Worm (Caenorhabditis elegans): ENCODE measurements around the gene scc-1.

scc-1 gene

DNA sequence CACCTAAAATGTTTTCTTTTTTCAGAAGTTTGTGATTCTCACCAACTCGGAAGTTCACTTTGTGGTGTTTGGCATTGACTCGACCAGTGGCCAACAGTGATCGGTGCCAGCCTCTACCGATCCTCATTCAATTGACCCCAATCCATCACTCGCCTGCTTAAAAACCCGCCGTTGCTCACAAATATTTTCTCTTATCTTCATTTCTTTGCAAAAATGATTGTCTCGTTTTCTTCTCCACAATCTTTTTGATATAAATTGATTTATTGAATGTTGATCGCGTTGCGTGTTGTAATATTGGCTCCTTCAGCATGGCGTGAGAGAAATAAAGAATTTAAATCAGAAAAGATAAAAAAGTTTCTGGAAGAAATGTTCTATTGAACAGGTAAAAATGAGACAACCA, 38.1 kb downstream of the scc-1 start:
- TF ChIP-seq T23F11.4 (GFP tag; optimal IDR thresholded peaks at IDR 0.05) (no peak), hlh-15 (tag; optimal IDR thresholded peaks at IDR 0.05) (no peak), ceh-22 (tag; optimal IDR thresholded peaks at IDR 0.05) (no peak), odd-2 (tag; optimal IDR thresholded peaks at IDR 0.05) (no peak), dve-1 (tag; optimal IDR thresholded peaks at IDR 0.05) (no peak), pha-4 (tag; optimal IDR thresholded peaks at IDR 0.05) (no peak), pag-3 (tag; optimal IDR thresholded peaks at IDR 0.05; ENCODE audit: borderline replicate concordance) (no peak), unc-42 (tag; optimal IDR thresholded peaks at IDR 0.05) (no peak), C08G9.2 (tag; optimal IDR thresholded peaks at IDR 0.05) (no peak), ceh-45 (GFP tag; IDR thresholded peaks at IDR 0.05) (no peak), eyg-1 (tag; optimal IDR thresholded peaks at IDR 0.05) (no peak)

- TF ChIP-seq tbx-2 (tag; optimal IDR thresholded peaks at IDR 0.05) (no peak), fkh-6 (tag; optimal IDR thresholded peaks at IDR 0.05) (no peak), unc-3 (GFP tag; conservative IDR thresholded peaks at IDR 0.05) (no peak), unc-3 (tag; optimal IDR thresholded peaks at IDR 0.05) (no peak), madf-2 (tag; optimal IDR thresholded peaks at IDR 0.05) (no peak), ama-1 (optimal IDR thresholded peaks at IDR 0.05) (no peak), C08G9.2 (tag; optimal IDR thresholded peaks at IDR 0.05) (no peak), F13H6.1 (tag; optimal IDR thresholded peaks at IDR 0.05) (no peak), ceh-14 (tag; optimal IDR thresholded peaks at IDR 0.05) (no peak), K02D7.2 (tag; optimal IDR thresholded peaks at IDR 0.05) (no peak), syd-9 (tag; optimal IDR thresholded peaks at IDR 0.05) (no peak), pros-1 (tag; optimal IDR thresholded peaks at IDR 0.05) (no peak)
These were observed 38.8 kb downstream of the scc-1 start, which contains the start of gene ctsa-1.1 for ce11 chrII:4737348-4737747. ctsa-1.1 (plus strand) TSS chrII:4737648.

DNA sequence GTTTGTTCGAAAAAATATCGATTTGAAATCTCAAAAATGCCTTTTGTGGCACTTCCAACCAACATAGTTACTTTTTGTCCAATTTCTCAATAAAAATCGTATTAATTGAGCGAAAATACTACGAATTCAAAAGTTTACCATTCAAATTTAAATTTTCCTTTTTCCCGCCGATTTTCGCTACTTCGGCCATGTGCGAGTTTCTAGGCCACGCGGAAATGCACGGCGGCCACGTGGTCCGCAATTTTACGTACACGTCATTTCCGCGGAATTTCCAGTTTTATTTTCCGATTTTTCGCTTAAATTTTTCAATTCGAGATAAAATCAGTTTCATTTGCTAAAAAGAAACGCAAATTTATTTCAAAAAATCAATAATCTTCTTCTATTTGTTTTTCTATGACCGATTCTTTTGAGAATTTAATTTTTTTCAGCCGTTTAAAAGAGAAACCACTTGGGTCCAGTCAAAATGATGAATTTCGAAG, 41.5 kb downstream of the scc-1 start, which contains the start of gene eas-1:
Gene eas-1, plus strand, starts transcription at position 429 of the 479 bp plus-strand sequence.
- TF ChIP-seq pros-1 (tag; optimal IDR thresholded peaks at IDR 0.05) (no peak), nhr-232 (tag; optimal IDR thresholded peaks at IDR 0.05) (no peak), nhr-11 (tag; optimal IDR thresholded peaks at IDR 0.05) (no peak), hlh-6 (tag; optimal IDR thresholded peaks at IDR 0.05) (no peak), ceh-34 (tag; optimal IDR thresholded peaks at IDR 0.05) (peak; percentile 24), ceh-14 (tag; optimal IDR thresholded peaks at IDR 0.05) (peak; percentile 65), dmd-4 (tag; optimal IDR thresholded peaks at IDR 0.05; ENCODE audit: borderline replicate concordance) (no peak), ets-4 (tag; optimal IDR thresholded peaks at IDR 0.05) (peak; percentile 86), ceh-24 (tag; optimal IDR thresholded peaks at IDR 0.05) (no peak), tbx-2 (tag; optimal IDR thresholded peaks at IDR 0.05) (peak; percentile 89), ceh-30 (tag; optimal IDR thresholded peaks at IDR 0.05) (no peak), ceh-45 (GFP tag; IDR thresholded peaks at IDR 0.05) (no peak), ceh-9 (tag; optimal IDR thresholded peaks at IDR 0.05) (no peak), fkh-6 (tag; optimal IDR thresholded peaks at IDR 0.05) (peak; percentile 34), ceh-18 (tag; optimal IDR thresholded peaks at IDR 0.05) (peak; percentile 17), K09A11.1 (tag; optimal IDR thresholded peaks at IDR 0.05; ENCODE audit: insufficient read depth) (no peak), tbx-7 (tag; optimal IDR thresholded peaks at IDR 0.05) (peak; percentile 93), sdc-2 (tag; optimal IDR thresholded peaks at IDR 0.05) (peak; percentile 1), madf-2 (tag; optimal IDR thresholded peaks at IDR 0.05) (peak; percentile 19), pax-1 (tag; optimal IDR thresholded peaks at IDR 0.05) (peak; percentile 8), hlh-8 (tag; optimal IDR thresholded peaks at IDR 0.05) (peak; percentile 88), Y22D7AL.16 (tag; optimal IDR thresholded peaks at IDR 0.05) (no peak), lim-6 (tag; optimal IDR thresholded peaks at IDR 0.05) (peak; percentile 59), eyg-1 (tag; optimal IDR thresholded peaks at IDR 0.05) (peak; percentile 64), pag-3 (tag; optimal IDR thresholded peaks at IDR 0.05; ENCODE audit: borderline replicate concordance) (no peak), nfya-1 (tag; optimal IDR thresholded peaks at IDR 0.05) (peak; percentile 48), ceh-2 (tag; optimal IDR thresholded peaks at IDR 0.05) (peak; percentile 89), ttx-3 (tag; optimal IDR thresholded peaks at IDR 0.05) (peak; percentile 9), C08G9.2 (tag; optimal IDR thresholded peaks at IDR 0.05) (peak; percentile 98), unc-42 (tag; optimal IDR thresholded peaks at IDR 0.05) (peak; percentile 50), ceh-22 (tag; optimal IDR thresholded peaks at IDR 0.05) (no peak), ceh-6 (GFP tag; optimal IDR thresholded peaks at IDR 0.05) (peak; percentile 34), hlh-30 (tag; optimal IDR thresholded peaks at IDR 0.05; ENCODE audit: insufficient read depth) (peak; percentile 83), pha-2 (tag; optimal IDR thresholded peaks at IDR 0.05) (no peak), C38D4.7 (GFP tag; optimal IDR thresholded peaks at IDR 0.05) (no peak), rnt-1 (tag; optimal IDR thresholded peaks at IDR 0.05) (peak; percentile 91), ztf-16 (tag; optimal IDR thresholded peaks at IDR 0.05) (no peak)
